Worm (Caenorhabditis elegans) whole organism, midembryonic: ENCODE measurements around the gene F17H10.4.

Experiments used
- T22C8.4 ChIP-seq: fragments of 200-800 bp; sonication (Bioruptor generic); IDR thresholded peaks from 2 replicates; pipeline ENCODE4 v1.3.6; 2022; ENCODE audit warnings: missing genetic modification characterization, missing compliant biosample characterization
- cog-1 ChIP-seq: sonication (generic microtip); optimal IDR thresholded peaks from 2 replicates; lab custom pipeline; 2016; ENCODE audit warnings: missing genetic modification characterization, missing compliant biosample characterization
- flt-1 ChIP-seq: fragments of 200-800 bp; sonication (Bioruptor generic); IDR thresholded peaks from 2 replicates; pipeline ENCODE4 v1.3.6; 2022; ENCODE audit warnings: missing genetic modification characterization, missing compliant biosample characterization
- klf-2 ChIP-seq: fragments of 200-800 bp; sonication (Bioruptor generic); conservative IDR thresholded peaks from 2 replicates; pipeline ENCODE4 v1.3.6; 2022; ENCODE audit warnings: missing genetic modification reagents, missing genetic modification characterization, missing compliant biosample characterization
- med-1 ChIP-seq: sonication (generic microtip); optimal IDR thresholded peaks from 2 replicates; lab custom pipeline; 2017; ENCODE audit warnings: missing genetic modification characterization, mild to moderate bottlenecking, missing compliant biosample characterization, antibody characterized with exemption, missing genetic modification reagents; ENCODE audit not compliant: insufficient read depth
- ref-1 ChIP-seq: fragments of 200-800 bp; sonication (Bioruptor generic); conservative IDR thresholded peaks from 2 replicates; pipeline ENCODE4 v1.3.6; 2022; ENCODE audit warnings: missing genetic modification reagents, missing genetic modification characterization, missing compliant biosample characterization
- tab-1 ChIP-seq: fragments of 200-800 bp; sonication (Bioruptor generic); IDR thresholded peaks from 2 replicates; pipeline ENCODE4 v1.3.6; 2022; ENCODE audit warnings: missing genetic modification characterization, missing compliant biosample characterization
- ztf-23 ChIP-seq: fragments of 200-800 bp; sonication (Bioruptor generic); IDR thresholded peaks from 2 replicates; pipeline ENCODE4 v1.3.6; 2022; ENCODE audit warnings: missing genetic modification reagents, missing genetic modification characterization, missing compliant biosample characterization
- ztf-29 ChIP-seq: fragments of 200-800 bp; sonication (Bioruptor generic); IDR thresholded peaks from 2 replicates; pipeline ENCODE4 v1.3.6; 2022; ENCODE audit warnings: missing genetic modification reagents, missing genetic modification characterization, missing compliant biosample characterization

Gene F17H10.4

ce11 chrX:13126420-13126819 lies at the start of gene F17H10.4:
Gene F17H10.4, minus strand, starts transcription at chrX:13126520.
- TF ChIP-seq klf-2 = no peak
- TF ChIP-seq cog-1 (tag; lab: Kevin White, UChicago) = no peak
- no peak for TF ChIP-seq T22C8.4
- no peak for TF ChIP-seq ztf-23 (GFP tag; lab: Robert Waterston, UW)
- no peak for TF ChIP-seq ztf-29
- no peak for TF ChIP-seq tab-1 (GFP tag; lab: Robert Waterston, UW)
- no peak for TF ChIP-seq ref-1 (GFP tag; lab: Robert Waterston, UW)
- no peak for TF ChIP-seq med-1 (GFP tag; lab: Kevin White, UChicago)
- no peak for TF ChIP-seq flt-1 (GFP tag; lab: Robert Waterston, UW)

DNA sequence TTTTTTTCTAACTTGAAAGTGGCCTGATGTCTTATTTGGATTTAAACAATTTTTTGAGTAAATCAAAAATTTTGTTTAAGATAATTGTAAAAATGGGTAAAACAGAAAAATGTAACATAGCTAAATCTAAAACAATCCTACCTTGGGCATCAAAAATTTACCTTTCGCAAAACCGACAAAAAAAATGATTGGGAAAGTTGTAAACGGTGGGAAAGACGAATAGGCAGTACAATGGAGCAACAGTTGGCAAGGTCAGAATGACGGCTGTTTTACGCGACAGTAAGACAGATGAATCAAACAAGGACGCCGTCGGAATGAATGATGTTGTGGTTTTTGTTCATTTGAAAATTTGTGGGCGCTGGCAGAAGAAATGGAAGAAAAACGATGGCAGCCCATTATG lies 48.1 kb upstream of the F17H10.4 start:
- TF ChIP-seq cog-1 (tag; lab: Kevin White, UChicago) (no peak), ztf-29 (no peak), ztf-23 (GFP tag; lab: Robert Waterston, UW) (no peak), ref-1 (GFP tag; lab: Robert Waterston, UW) (no peak), T22C8.4 (no peak), tab-1 (GFP tag; lab: Robert Waterston, UW) (no peak), klf-2 (no peak), med-1 (GFP tag; lab: Kevin White, UChicago) (no peak), flt-1 (GFP tag; lab: Robert Waterston, UW) (no peak)

- TF ChIP-seq T22C8.4 = no peak
- TF ChIP-seq med-1 (GFP tag; lab: Kevin White, UChicago) = no peak
- no peak for TF ChIP-seq klf-2
- TF ChIP-seq cog-1 (tag; lab: Kevin White, UChicago) = no peak
- no peak for TF ChIP-seq flt-1 (GFP tag; lab: Robert Waterston, UW)
- no peak for TF ChIP-seq ztf-29
- TF ChIP-seq tab-1 (GFP tag; lab: Robert Waterston, UW) = no peak
- no peak for TF ChIP-seq ztf-23 (GFP tag; lab: Robert Waterston, UW)
- TF ChIP-seq ref-1 (GFP tag; lab: Robert Waterston, UW) = no peak
These were observed 44.9 kb upstream of the F17H10.4 start for ce11 chrX:13171206-13171605.

ce11 chrX:13170804-13171203 lies 44.5 kb upstream of the F17H10.4 start:
- TF ChIP-seq med-1 (GFP tag; lab: Kevin White, UChicago) = no peak
- TF ChIP-seq ztf-29 = no peak
- TF ChIP-seq tab-1 (GFP tag; lab: Robert Waterston, UW) = no peak
- TF ChIP-seq ref-1 (GFP tag; lab: Robert Waterston, UW) = no peak
- TF ChIP-seq ztf-23 (GFP tag; lab: Robert Waterston, UW) = no peak
- TF ChIP-seq flt-1 (GFP tag; lab: Robert Waterston, UW) = no peak
- TF ChIP-seq cog-1 (tag; lab: Kevin White, UChicago) = no peak
- TF ChIP-seq klf-2 = no peak
- TF ChIP-seq T22C8.4 = no peak

ce11 chrX:13169975-13170374 lies 43.7 kb upstream of the F17H10.4 start, which contains the start of gene mob-2:
Gene mob-2, minus strand, starts transcription at chrX:13170075.
- TF ChIP-seq cog-1 (tag; lab: Kevin White, UChicago) (no peak), ztf-23 (GFP tag; lab: Robert Waterston, UW) (no peak), ztf-29 (no peak), klf-2 (no peak), flt-1 (GFP tag; lab: Robert Waterston, UW) (no peak), med-1 (GFP tag; lab: Kevin White, UChicago) (no peak)

ce11 chrX:13169133-13169532 lies 42.8 kb upstream of the F17H10.4 start:
- TF ChIP-seq ref-1 (GFP tag; lab: Robert Waterston, UW) (no peak), cog-1 (tag; lab: Kevin White, UChicago) (peak; percentile 88)

DNA sequence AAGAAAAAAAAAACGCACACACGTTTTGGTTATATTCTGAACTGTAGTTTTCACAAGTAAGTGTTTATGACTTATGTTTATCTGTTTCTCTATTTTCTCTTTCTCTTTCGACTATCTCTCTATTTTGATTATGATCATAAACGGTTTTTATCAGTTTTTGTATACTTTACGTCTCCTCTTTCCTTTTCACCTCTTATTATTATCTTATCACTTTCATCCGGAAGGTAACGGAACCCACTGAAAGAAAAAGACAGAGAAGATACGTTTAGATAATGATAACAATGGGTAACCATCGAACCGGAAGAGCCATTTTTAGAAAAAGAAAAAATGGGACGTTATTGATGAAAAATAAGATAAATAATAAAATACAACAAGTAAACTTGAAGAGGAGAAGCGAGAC lies 39.4 kb upstream of the F17H10.4 start:
- TF ChIP-seq ztf-23 (GFP tag; lab: Robert Waterston, UW) = no peak
- TF ChIP-seq ref-1 (GFP tag; lab: Robert Waterston, UW) = no peak
- TF ChIP-seq klf-2 = no peak
- TF ChIP-seq cog-1 (tag; lab: Kevin White, UChicago) = no peak
- TF ChIP-seq med-1 (GFP tag; lab: Kevin White, UChicago) = no peak
- TF ChIP-seq T22C8.4 = no peak
- TF ChIP-seq flt-1 (GFP tag; lab: Robert Waterston, UW) = no peak
- no peak for TF ChIP-seq tab-1 (GFP tag; lab: Robert Waterston, UW)
- TF ChIP-seq ztf-29 = no peak

DNA sequence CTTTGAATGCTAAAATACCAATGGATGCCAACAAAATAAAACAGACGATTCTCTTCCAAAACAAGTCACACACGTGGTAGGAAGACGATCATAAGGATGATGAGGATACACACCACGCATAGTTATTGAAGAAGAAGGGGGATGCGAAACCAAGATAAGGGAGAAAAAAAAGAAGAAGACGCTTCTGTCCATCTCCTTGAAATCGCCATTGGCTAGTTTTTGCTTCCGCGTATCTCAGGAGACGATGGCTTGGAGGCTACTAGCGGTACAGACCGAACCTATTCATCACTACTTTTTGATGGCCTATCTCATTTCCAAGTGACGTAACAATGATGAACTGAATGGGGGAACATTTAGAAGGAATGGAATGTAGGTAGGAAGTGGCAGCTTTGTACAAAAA lies 38.0 kb upstream of the F17H10.4 start:
- TF ChIP-seq ref-1 (GFP tag; lab: Robert Waterston, UW) (no peak), tab-1 (GFP tag; lab: Robert Waterston, UW) (no peak)

DNA sequence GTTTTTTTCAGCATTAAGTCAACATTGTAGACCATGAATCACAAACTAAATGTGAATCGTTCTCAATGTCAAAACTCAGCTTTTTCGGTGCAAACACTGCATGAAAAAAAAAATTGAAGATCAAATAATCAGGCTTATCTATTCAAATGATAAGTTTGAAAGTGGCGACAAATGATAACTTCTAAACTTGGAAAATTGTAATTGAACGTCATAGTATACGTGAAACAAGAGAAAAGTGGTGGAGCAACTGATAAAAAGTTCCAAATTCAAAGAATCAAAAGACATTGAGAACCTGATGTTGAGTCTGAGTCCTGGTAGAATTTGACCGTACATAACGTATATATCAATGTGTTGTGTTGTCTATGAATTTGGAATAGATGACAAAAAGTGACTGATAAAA lies 36.9 kb upstream of the F17H10.4 start:
- TF ChIP-seq tab-1 (GFP tag; lab: Robert Waterston, UW) (no peak), ref-1 (GFP tag; lab: Robert Waterston, UW) (no peak), cog-1 (tag; lab: Kevin White, UChicago) (no peak), med-1 (GFP tag; lab: Kevin White, UChicago) (no peak), klf-2 (no peak), ztf-23 (GFP tag; lab: Robert Waterston, UW) (no peak), flt-1 (GFP tag; lab: Robert Waterston, UW) (no peak), T22C8.4 (no peak), ztf-29 (no peak)

DNA sequence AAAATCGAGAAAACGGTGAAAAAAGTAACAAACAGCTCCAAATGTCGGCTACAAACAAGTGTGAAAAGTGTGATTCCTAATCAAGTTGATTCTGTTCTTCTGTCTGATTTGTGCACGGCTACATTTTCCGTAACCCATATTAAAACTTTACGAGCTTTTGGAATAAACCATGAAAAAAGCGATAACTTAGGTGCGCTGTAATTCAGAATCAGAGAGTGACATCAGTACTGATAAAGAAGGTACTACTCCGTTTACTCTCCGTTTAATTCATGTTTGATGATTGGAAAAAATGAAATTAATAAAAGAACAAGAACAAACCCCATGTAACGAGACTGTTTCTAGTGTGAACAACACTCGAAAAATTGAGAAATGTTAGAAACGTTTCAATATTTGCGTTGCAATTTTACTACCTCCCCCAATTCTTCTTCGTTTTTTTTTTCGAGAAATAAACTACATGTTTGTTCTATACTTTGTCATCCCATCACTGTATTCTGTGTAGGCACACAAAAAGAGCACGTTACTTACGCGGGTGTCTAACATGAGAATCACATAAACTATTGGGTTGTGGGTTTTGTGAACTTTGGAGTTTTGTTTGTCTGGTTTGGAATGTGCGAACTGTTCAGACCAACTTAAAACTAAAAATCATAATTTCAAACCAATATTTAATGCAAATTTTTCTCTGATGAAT lies 36.2 kb upstream of the F17H10.4 start:
- TF ChIP-seq med-1 (GFP tag; lab: Kevin White, UChicago) = no peak
